Fruit fly (Drosophila melanogaster): ENCODE results near the gene Dhod.

Gene Dhod

DNA sequence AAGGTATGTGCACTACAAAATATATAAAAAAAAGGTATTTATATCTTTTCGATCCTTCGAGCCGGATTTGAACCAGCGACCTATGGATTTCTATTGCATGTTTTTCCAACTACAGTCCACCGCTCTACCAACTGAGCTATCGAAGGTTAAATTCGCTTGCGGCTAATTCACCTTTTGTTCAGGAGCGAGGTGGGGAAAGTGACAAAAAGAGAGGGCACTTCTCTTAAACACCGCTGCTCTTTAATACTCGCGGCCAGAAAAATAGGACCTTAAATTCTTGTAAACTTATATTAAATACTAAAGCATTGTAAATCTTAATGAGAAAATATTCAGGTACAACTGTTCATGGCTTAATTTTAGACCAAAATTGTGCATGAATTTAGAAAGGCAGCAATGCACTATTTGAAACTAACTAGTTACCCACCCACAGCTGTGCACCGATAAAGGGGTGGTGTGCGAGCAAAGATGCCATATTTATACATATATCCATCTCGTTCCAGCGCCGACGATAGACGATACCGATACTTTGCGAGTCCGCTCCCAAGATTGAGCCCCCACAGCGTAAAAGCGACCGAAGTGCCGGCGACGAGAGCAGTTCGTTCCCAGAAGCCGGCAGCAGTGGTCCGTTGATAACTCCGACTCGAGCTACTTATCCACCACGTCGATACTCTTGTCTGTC lies 16.5 kb upstream of the Dhod start (continued):
- peak; percentile 98 for TF ChIP-seq lz (GFP tag; optimal IDR thresholded peaks at IDR 0.05)
- TF ChIP-seq CG15336 (GFP tag; IDR thresholded peaks at IDR 0.05) = peak; percentile 99
- peak; percentile 98 for TF ChIP-seq CG10669 (GFP tag; optimal IDR thresholded peaks at IDR 0.05)
- peak; percentile 98 for TF ChIP-seq CG7368 (GFP tag; optimal IDR thresholded peaks at IDR 0.05)
- TF ChIP-seq dsx (GFP tag; optimal IDR thresholded peaks at IDR 0.05; ENCODE audit: poor library complexity, severe bottlenecking) = peak; percentile 97
- peak; percentile 98 for TF ChIP-seq Sox102F (GFP tag; optimal IDR thresholded peaks at IDR 0.05)
- peak; percentile 97 for TF ChIP-seq CG3032 (tag; optimal IDR thresholded peaks at IDR 0.05)
- peak; percentile 97 for TF ChIP-seq CG9139 (GFP tag; optimal IDR thresholded peaks at IDR 0.05)
- peak; percentile 96 for TF ChIP-seq Gug (GFP tag; IDR thresholded peaks at IDR 0.05)
- TF ChIP-seq Eip78C (GFP tag) = peak; percentile 100
- TF ChIP-seq topi (GFP tag; optimal IDR thresholded peaks at IDR 0.05) = peak; percentile 98
- TF ChIP-seq CG8319 (GFP tag; optimal IDR thresholded peaks at IDR 0.05) = peak; percentile 94
- TF ChIP-seq Lpt (GFP tag; optimal IDR thresholded peaks at IDR 0.05) = peak; percentile 98
- TF ChIP-seq CG11762 (GFP tag; optimal IDR thresholded peaks at IDR 0.05; ENCODE audit: insufficient read depth) = peak; percentile 95
- peak; percentile 94 for TF ChIP-seq Ets21C (GFP tag; optimal IDR thresholded peaks at IDR 0.05)
- peak; percentile 97 for TF ChIP-seq Smox (GFP tag; optimal IDR thresholded peaks at IDR 0.05)
- peak; percentile 98 for TF ChIP-seq pdm3 (GFP tag; optimal IDR thresholded peaks at IDR 0.05)
- peak; percentile 98 for TF ChIP-seq CG32006 (GFP tag; optimal IDR thresholded peaks at IDR 0.05)
- peak; percentile 97 for TF ChIP-seq CG31627 (GFP tag; optimal IDR thresholded peaks at IDR 0.05)
- peak; percentile 97 for TF ChIP-seq Eip93F (GFP tag; optimal IDR thresholded peaks at IDR 0.05)
- peak; percentile 98 for TF ChIP-seq CG10631 (GFP tag; optimal IDR thresholded peaks at IDR 0.05)
- peak; percentile 99 for TF ChIP-seq net (GFP tag; optimal IDR thresholded peaks at IDR 0.05)
- TF ChIP-seq CG11294 (GFP tag; IDR thresholded peaks at IDR 0.05) = peak; percentile 94

DNA sequence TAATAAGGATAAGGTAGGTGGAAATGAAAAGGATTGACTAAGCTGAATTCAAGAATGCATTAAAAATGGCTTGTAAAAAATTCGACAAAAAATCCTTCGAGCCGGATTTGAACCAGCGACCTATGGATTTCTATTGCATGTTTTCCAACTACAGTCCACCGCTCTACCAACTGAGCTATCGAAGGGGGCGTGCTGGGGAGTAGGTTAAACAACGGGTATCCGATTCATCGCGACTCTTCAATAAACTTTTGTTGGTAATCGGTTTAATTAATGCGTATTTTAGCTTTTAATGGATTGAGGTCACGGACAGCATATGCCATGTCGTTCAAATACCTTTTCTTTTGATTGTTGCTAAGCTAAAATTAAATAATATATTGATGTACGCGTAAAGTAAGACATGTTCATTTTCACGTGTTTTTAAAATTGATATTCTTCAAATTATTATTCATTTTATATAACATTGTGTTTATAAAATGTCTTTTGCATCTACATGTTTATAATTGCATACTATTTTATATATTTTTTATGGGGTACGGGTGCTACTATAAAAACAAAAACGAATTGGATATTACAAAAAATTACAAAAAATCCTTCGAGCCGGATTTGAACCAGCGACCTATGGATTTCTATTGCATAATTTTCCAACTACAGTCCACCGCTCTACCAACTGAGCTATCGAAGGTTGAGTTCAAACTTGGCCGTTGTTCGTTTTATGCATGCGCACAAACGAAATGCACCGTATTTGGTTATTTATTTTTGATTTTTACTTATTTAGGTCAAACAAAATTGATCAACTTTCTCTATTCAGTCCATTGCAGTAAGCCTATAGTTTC lies 15.5 kb upstream of the Dhod start:
- TF ChIP-seq svp (GFP tag) (peak; percentile 63), Hr39 (GFP tag; optimal IDR thresholded peaks at IDR 0.05) (no peak), CG11902 (GFP tag; optimal IDR thresholded peaks at IDR 0.05) (no peak), Eip93F (GFP tag; optimal IDR thresholded peaks at IDR 0.05) (peak; percentile 3), Gug (GFP tag; IDR thresholded peaks at IDR 0.05) (no peak), Eip78C (GFP tag) (peak; percentile 65), vri (GFP tag; optimal IDR thresholded peaks at IDR 0.05) (peak; percentile 81)

DNA sequence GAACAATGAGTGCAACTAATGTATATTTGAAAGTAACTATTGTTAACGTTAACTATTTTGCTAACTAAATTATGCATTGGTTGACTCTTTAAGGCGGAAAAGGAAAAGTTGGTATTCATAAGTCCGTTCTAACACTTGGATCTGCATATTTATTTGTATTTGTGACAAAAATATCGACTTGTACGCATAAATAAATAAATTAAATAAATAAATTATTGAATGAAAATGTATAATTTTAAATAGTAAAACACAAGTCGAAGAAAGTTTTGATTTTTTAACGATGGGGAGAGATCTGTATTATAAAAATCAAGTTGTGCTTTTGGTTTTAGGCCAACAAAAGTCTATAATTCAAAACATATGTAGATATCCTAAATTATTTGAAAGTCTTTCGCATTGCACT lies 14.9 kb upstream of the Dhod start, which contains the start of gene CG8036:
Gene CG8036, plus strand, starts transcription at position 301 of the 400 bp plus-strand sequence.
- TF ChIP-seq CG11294 (GFP tag; IDR thresholded peaks at IDR 0.05) (no peak), CG15336 (GFP tag; IDR thresholded peaks at IDR 0.05) (no peak), CG6808 (GFP tag; optimal IDR thresholded peaks at IDR 0.05) (no peak), Hr38 (GFP tag; optimal IDR thresholded peaks at IDR 0.05) (no peak), topi (GFP tag; optimal IDR thresholded peaks at IDR 0.05) (no peak), Sox102F (GFP tag; optimal IDR thresholded peaks at IDR 0.05) (no peak), Met (GFP tag; optimal IDR thresholded peaks at IDR 0.05) (no peak), salr (GFP tag; optimal IDR thresholded peaks at IDR 0.05) (no peak), net (GFP tag; optimal IDR thresholded peaks at IDR 0.05) (no peak), CG10669 (GFP tag; optimal IDR thresholded peaks at IDR 0.05) (no peak), Eip78C (GFP tag) (no peak), acj6 (GFP tag; optimal IDR thresholded peaks at IDR 0.05) (no peak), CG6276 (GFP tag; optimal IDR thresholded peaks at IDR 0.05) (no peak), fkh (GFP tag; optimal IDR thresholded peaks at IDR 0.05) (no peak), Sox14 (GFP tag; optimal IDR thresholded peaks at IDR 0.05) (no peak), lz (GFP tag; optimal IDR thresholded peaks at IDR 0.05) (no peak), vri (GFP tag; optimal IDR thresholded peaks at IDR 0.05) (no peak)

Data from whole organism, prepupa.